Worm (Caenorhabditis elegans) whole organism, L2 larva: ENCODE measurements around the gene srab-16.

ENCODE experiments used
- C34F6.9 ChIP-seq: fragments of 150-350 bp; optimal IDR thresholded peaks from 2 replicates; lab custom pipeline; 2014; ENCODE audit warnings: missing biosample characterization, missing genetic modification characterization
- F13H6.1 ChIP-seq: sonication (generic microtip); optimal IDR thresholded peaks from 2 replicates; lab custom pipeline; 2016; ENCODE audit warnings: missing genetic modification characterization, missing compliant biosample characterization
- R02D3.7 ChIP-seq: fragments of 150-350 bp; optimal IDR thresholded peaks from 2 replicates; lab custom pipeline; 2014; ENCODE audit warnings: missing biosample characterization, missing genetic modification characterization
- Y55F3AM.14 ChIP-seq: fragments of 200-800 bp; sonication (Bioruptor generic); optimal IDR thresholded peaks from 2 replicates; lab custom pipeline; 2018; ENCODE audit warnings: mild to moderate bottlenecking, missing genetic modification characterization, missing compliant biosample characterization
- ZK546.5 ChIP-seq: sonication (generic microtip); optimal IDR thresholded peaks from 2 replicates; lab custom pipeline; 2017; ENCODE audit warnings: missing biosample characterization, missing genetic modification characterization
- alr-1 ChIP-seq: fragments of 150-350 bp; optimal IDR thresholded peaks from 2 replicates; lab custom pipeline; 2014; ENCODE audit warnings: missing biosample characterization, missing genetic modification characterization
- aly-2 ChIP-seq: fragments of 150-350 bp; optimal IDR thresholded peaks from 2 replicates; lab custom pipeline; 2014; ENCODE audit warnings: missing biosample characterization, missing genetic modification characterization
- ama-1 ChIP-seq: fragments of 150-350 bp; optimal IDR thresholded peaks from 2 replicates; lab custom pipeline; 2018; ENCODE audit warnings: inconsistent platforms
- blmp-1 ChIP-seq: sonication (generic microtip); optimal IDR thresholded peaks from 2 replicates; lab custom pipeline; 2017; ENCODE audit warnings: missing genetic modification characterization, mild to moderate bottlenecking, missing compliant biosample characterization, antibody characterized with exemption, moderate library complexity; ENCODE audit not compliant: insufficient read depth
- ceh-16 ChIP-seq: fragments of 150-350 bp; optimal IDR thresholded peaks from 2 replicates; lab custom pipeline; 2014; ENCODE audit warnings: missing biosample characterization, missing genetic modification characterization
- ceh-82 ChIP-seq: fragments of 150-350 bp; optimal IDR thresholded peaks from 2 replicates; lab custom pipeline; 2014; ENCODE audit warnings: missing biosample characterization, missing genetic modification characterization
- crh-2 ChIP-seq: sonication (generic microtip); optimal IDR thresholded peaks from 2 replicates; lab custom pipeline; 2017; ENCODE audit warnings: missing biosample characterization, missing genetic modification characterization
- dmd-4 ChIP-seq: sonication (generic microtip); optimal IDR thresholded peaks from 2 replicates; lab custom pipeline; 2017; ENCODE audit warnings: missing biosample characterization, missing genetic modification characterization
- egl-27 ChIP-seq: sonication (generic microtip); optimal IDR thresholded peaks from 3 replicates; lab custom pipeline; 2017; ENCODE audit warnings: missing biosample characterization, missing genetic modification reagents, missing genetic modification characterization
- elt-1 ChIP-seq: fragments of 150-350 bp; optimal IDR thresholded peaks from 2 replicates; lab custom pipeline; 2014; ENCODE audit warnings: missing biosample characterization, missing genetic modification characterization
- elt-3 ChIP-seq: sonication (generic microtip); optimal IDR thresholded peaks from 2 replicates; lab custom pipeline; 2017; ENCODE audit warnings: missing biosample characterization, missing genetic modification characterization
- fos-1 ChIP-seq: fragments of 150-350 bp; optimal IDR thresholded peaks from 2 replicates; lab custom pipeline; 2014; ENCODE audit warnings: missing biosample characterization, missing genetic modification characterization
- gmeb-1 ChIP-seq: fragments of 150-350 bp; optimal IDR thresholded peaks from 2 replicates; lab custom pipeline; 2014; ENCODE audit warnings: missing biosample characterization, missing genetic modification characterization
- lin-11 ChIP-seq: fragments of 150-350 bp; sonication (generic microtip); optimal IDR thresholded peaks from 2 replicates; lab custom pipeline; 2014; ENCODE audit warnings: missing biosample characterization, missing genetic modification characterization, inconsistent platforms, mixed read lengths
- lin-13 ChIP-seq: fragments of 150-350 bp; optimal IDR thresholded peaks from 2 replicates; lab custom pipeline; 2014; ENCODE audit warnings: missing biosample characterization, missing genetic modification reagents, missing genetic modification characterization
- lin-39 ChIP-seq: fragments of 150-350 bp; optimal IDR thresholded peaks from 2 replicates; lab custom pipeline; 2014; ENCODE audit warnings: missing biosample characterization, missing genetic modification reagents, missing genetic modification characterization
- lsy-2 ChIP-seq, 2 experiments: fragments of 150-350 bp in 1 of 2; sonication (generic microtip) in 1 of 2; optimal IDR thresholded peaks; 2 replicates each; lab custom pipeline; 2014 to 2017; ENCODE audit warnings: missing biosample characterization in 2 of 2, missing genetic modification characterization in 2 of 2
- mab-5 ChIP-seq: fragments of 150-350 bp; optimal IDR thresholded peaks from 2 replicates; lab custom pipeline; 2014; ENCODE audit warnings: missing biosample characterization, missing genetic modification characterization
- mbf-1 ChIP-seq: sonication (generic microtip); optimal IDR thresholded peaks from 2 replicates; lab custom pipeline; 2017; ENCODE audit warnings: missing biosample characterization, missing genetic modification characterization
- mdl-1 ChIP-seq, 2 experiments: fragments of 150-350 bp in 1 of 2; sonication (generic microtip) in 1 of 2; optimal IDR thresholded peaks; 2 replicates each; lab custom pipeline; 2017; ENCODE audit warnings: missing biosample characterization in 2 of 2, missing genetic modification characterization in 2 of 2
- nhr-10 ChIP-seq: sonication (generic microtip); optimal IDR thresholded peaks from 2 replicates; lab custom pipeline; 2017; ENCODE audit warnings: missing biosample characterization, missing genetic modification characterization
- nhr-11 ChIP-seq: fragments of 150-350 bp; optimal IDR thresholded peaks from 2 replicates; lab custom pipeline; 2014; ENCODE audit warnings: missing biosample characterization, missing genetic modification characterization
- nhr-12 ChIP-seq: fragments of 150-350 bp; optimal IDR thresholded peaks from 2 replicates; lab custom pipeline; 2014; ENCODE audit warnings: missing biosample characterization, missing genetic modification characterization
- nhr-129 ChIP-seq: fragments of 150-350 bp; optimal IDR thresholded peaks from 2 replicates; lab custom pipeline; 2014; ENCODE audit warnings: missing biosample characterization, missing genetic modification characterization
- nhr-21 ChIP-seq: fragments of 150-350 bp; optimal IDR thresholded peaks from 2 replicates; lab custom pipeline; 2014; ENCODE audit warnings: missing biosample characterization, missing genetic modification characterization
- nhr-23 ChIP-seq: fragments of 150-350 bp; optimal IDR thresholded peaks from 2 replicates; lab custom pipeline; 2014; ENCODE audit warnings: missing biosample characterization, missing genetic modification reagents, missing genetic modification characterization
- nhr-237 ChIP-seq: fragments of 150-350 bp; optimal IDR thresholded peaks from 2 replicates; lab custom pipeline; 2014; ENCODE audit warnings: missing biosample characterization, missing genetic modification characterization
- nhr-25 ChIP-seq: fragments of 150-350 bp; sonication (generic microtip); optimal IDR thresholded peaks from 3 replicates; lab custom pipeline; 2014; ENCODE audit warnings: missing biosample characterization, missing genetic modification characterization
- nhr-6 ChIP-seq: fragments of 150-350 bp; optimal IDR thresholded peaks from 2 replicates; lab custom pipeline; 2014; ENCODE audit warnings: missing biosample characterization, missing genetic modification characterization
- nhr-77 ChIP-seq: fragments of 150-350 bp; optimal IDR thresholded peaks from 2 replicates; lab custom pipeline; 2014; ENCODE audit warnings: missing biosample characterization, missing genetic modification characterization
- peb-1 ChIP-seq: fragments of 150-350 bp; optimal IDR thresholded peaks from 2 replicates; lab custom pipeline; 2014; ENCODE audit warnings: missing biosample characterization, missing genetic modification characterization
- sem-4 ChIP-seq: fragments of 150-350 bp; optimal IDR thresholded peaks from 2 replicates; lab custom pipeline; 2014; ENCODE audit warnings: missing biosample characterization, missing genetic modification reagents, missing genetic modification characterization
- skn-1 ChIP-seq: sonication (generic microtip); optimal IDR thresholded peaks from 2 replicates; lab custom pipeline; 2017; ENCODE audit warnings: missing biosample characterization, missing genetic modification characterization
- sma-3 ChIP-seq: sonication (generic microtip); optimal IDR thresholded peaks from 2 replicates; lab custom pipeline; 2016; ENCODE audit warnings: missing genetic modification reagents, missing genetic modification characterization, missing compliant biosample characterization
- sma-9 ChIP-seq, 2 experiments: fragments of 150-350 bp in 1 of 2; sonication (generic microtip) in 1 of 2; optimal IDR thresholded peaks; 2 replicates each; lab custom pipeline; 2014 to 2016; ENCODE audit warnings: missing genetic modification characterization in 2 of 2, mild to moderate bottlenecking in 1 of 2, missing biosample characterization in 1 of 2, missing compliant biosample characterization in 1 of 2, missing genetic modification reagents in 1 of 2, moderate library complexity in 1 of 2
- snpc-4 ChIP-seq: fragments of 150-350 bp; optimal IDR thresholded peaks from 2 replicates; lab custom pipeline; 2014; ENCODE audit warnings: missing biosample characterization, missing genetic modification characterization
- unc-39 ChIP-seq: fragments of 150-350 bp; optimal IDR thresholded peaks from 2 replicates; lab custom pipeline; 2014; ENCODE audit warnings: missing biosample characterization, missing genetic modification characterization
- unc-55 ChIP-seq: fragments of 150-350 bp; sonication (generic microtip); optimal IDR thresholded peaks from 3 replicates; lab custom pipeline; 2014; ENCODE audit warnings: missing biosample characterization, missing genetic modification reagents, missing genetic modification characterization
- unc-62 ChIP-seq: fragments of 150-350 bp; optimal IDR thresholded peaks from 2 replicates; lab custom pipeline; 2014; ENCODE audit warnings: missing biosample characterization, missing genetic modification reagents, missing genetic modification characterization
- zag-1 ChIP-seq: fragments of 150-350 bp; optimal IDR thresholded peaks from 2 replicates; lab custom pipeline; 2014; ENCODE audit warnings: missing biosample characterization, missing genetic modification characterization
- ztf-1 ChIP-seq: fragments of 200-800 bp; sonication (Bioruptor generic); conservative IDR thresholded peaks from 2 replicates; pipeline ENCODE4 v1.3.6; 2022; ENCODE audit warnings: missing genetic modification characterization, missing compliant biosample characterization
- ztf-11 ChIP-seq: sonication (generic microtip); optimal IDR thresholded peaks from 2 replicates; lab custom pipeline; 2017; ENCODE audit warnings: missing biosample characterization, missing genetic modification characterization
- ztf-4 ChIP-seq: fragments of 150-350 bp; optimal IDR thresholded peaks from 2 replicates; lab custom pipeline; 2014; ENCODE audit warnings: missing biosample characterization, missing genetic modification characterization

Gene srab-16

ce11 chrV:773256-773655 is 9.3 kb upstream of the srab-16 start, which contains the start of gene sti-1:
TSS of gene sti-1 (plus strand) at chrV:773518.
- TF ChIP-seq nhr-21 (tag; lab: Kevin White, UChicago), result peak; percentile 81
- TF ChIP-seq mdl-1 (tag; optimal IDR thresholded peaks at IDR 0.05; lab: Kevin White, UChicago), result no peak
- peak; percentile 72 for TF ChIP-seq egl-27 (tag; lab: Kevin White, UChicago)
- no peak for TF ChIP-seq Y55F3AM.14 (GFP tag; lab: Kevin White, UChicago)
- TF ChIP-seq dmd-4 (tag; lab: Kevin White, UChicago), result no peak
- TF ChIP-seq alr-1 (tag; lab: Kevin White, UChicago), result no peak
- peak; percentile 69 for TF ChIP-seq nhr-25 (tag; lab: Kevin White, UChicago)
- TF ChIP-seq nhr-77, result no peak
- TF ChIP-seq sem-4 (tag; lab: Kevin White, UChicago), result peak; percentile 76
- peak; percentile 89 for TF ChIP-seq unc-55 (GFP tag; lab: Kevin White, UChicago)
- peak; percentile 64 to 90 for TF ChIP-seq lsy-2 (tag; optimal IDR thresholded peaks at IDR 0.05; lab: Kevin White, UChicago)
- no peak for TF ChIP-seq elt-3 (tag; lab: Kevin White, UChicago)
- TF ChIP-seq unc-62 (GFP tag; lab: Kevin White, UChicago), result peak; percentile 9
- TF ChIP-seq ceh-16 (tag; lab: Kevin White, UChicago), result no peak
- no peak for TF ChIP-seq ZK546.5
- no peak for TF ChIP-seq unc-39 (tag; lab: Kevin White, UChicago)
- no peak for TF ChIP-seq ztf-11 (tag; lab: Kevin White, UChicago)
- TF ChIP-seq mab-5 (tag; lab: Kevin White, UChicago), result peak; percentile 70
- peak; percentile 35 for TF ChIP-seq snpc-4 (tag; lab: Kevin White, UChicago)
- TF ChIP-seq nhr-237 (tag; lab: Kevin White, UChicago), result peak; percentile 9
- peak; percentile 89 for TF ChIP-seq sma-9 (GFP tag; optimal IDR thresholded peaks at IDR 0.05; lab: Kevin White, UChicago)
- no peak for TF ChIP-seq sma-9 (tag; optimal IDR thresholded peaks at IDR 0.05; lab: Kevin White, UChicago)
- TF ChIP-seq ztf-1 (GFP tag; lab: Robert Waterston, UW), result no peak
- no peak for TF ChIP-seq lin-39 (tag; lab: Kevin White, UChicago)
- TF ChIP-seq ama-1 (lab: Kevin White, UChicago), result peak; percentile 55
- TF ChIP-seq fos-1 (tag; lab: Kevin White, UChicago), result peak; percentile 66
- no peak for TF ChIP-seq zag-1 (tag; lab: Kevin White, UChicago)
- TF ChIP-seq peb-1 (tag; lab: Kevin White, UChicago), result no peak
- TF ChIP-seq blmp-1 (tag; lab: Kevin White, UChicago), result peak; percentile 26
- peak; percentile 22 for TF ChIP-seq ceh-82 (tag; lab: Kevin White, UChicago)
- TF ChIP-seq nhr-23, result no peak
- no peak for TF ChIP-seq nhr-12
- no peak for TF ChIP-seq mbf-1 (tag; lab: Kevin White, UChicago)
- peak; percentile 72 for TF ChIP-seq ztf-4
- peak; percentile 66 for TF ChIP-seq nhr-6 (tag; lab: Kevin White, UChicago)
- TF ChIP-seq R02D3.7, result peak; percentile 1
- peak; percentile 88 for TF ChIP-seq lin-13 (GFP tag; lab: Kevin White, UChicago)
- TF ChIP-seq C34F6.9 (tag; lab: Kevin White, UChicago), result peak; percentile 93
- no peak for TF ChIP-seq nhr-11 (tag; lab: Kevin White, UChicago)
- TF ChIP-seq gmeb-1, result peak; percentile 98
- TF ChIP-seq F13H6.1 (tag; lab: Kevin White, UChicago), result peak; percentile 80
- TF ChIP-seq nhr-10 (tag; lab: Kevin White, UChicago), result no peak
- TF ChIP-seq sma-3 (GFP tag; lab: Kevin White, UChicago), result peak; percentile 90
- no peak for TF ChIP-seq elt-1 (tag; lab: Kevin White, UChicago)
- TF ChIP-seq nhr-129 (tag; lab: Kevin White, UChicago), result peak; percentile 69
- no peak for TF ChIP-seq aly-2
- TF ChIP-seq lin-11 (tag; lab: Kevin White, UChicago), result peak; percentile 79
- no peak for TF ChIP-seq skn-1 (tag; lab: Kevin White, UChicago)
- TF ChIP-seq crh-2 (tag; lab: Kevin White, UChicago), result peak; percentile 90
